Worm (Caenorhabditis elegans) whole organism, L1 larva: Measurements from ENCODE around the gene clpp-1.

Experiments
- nhr-76 ChIP-seq: sonication (generic microtip); optimal IDR thresholded peaks from 2 replicates; lab custom pipeline; 2017; ENCODE audit warnings: missing biosample characterization, missing genetic modification characterization
- skn-1 ChIP-seq: fragments of 150-350 bp; optimal IDR thresholded peaks from 2 replicates; lab custom pipeline; 2014; ENCODE audit warnings: missing biosample characterization, missing genetic modification characterization
- sup-37 ChIP-seq: fragments of 200-800 bp; sonication (Bioruptor generic); optimal IDR thresholded peaks from 2 replicates; lab custom pipeline; 2018; ENCODE audit warnings: mild to moderate bottlenecking, missing genetic modification characterization, missing compliant biosample characterization
- ztf-11 ChIP-seq, 2 experiments: sonication (generic microtip); optimal IDR thresholded peaks; 2 replicates each; lab custom pipeline; 2016 to 2017; ENCODE audit warnings: missing genetic modification characterization in 2 of 2, missing biosample characterization in 1 of 2, missing compliant biosample characterization in 1 of 2

DNA sequence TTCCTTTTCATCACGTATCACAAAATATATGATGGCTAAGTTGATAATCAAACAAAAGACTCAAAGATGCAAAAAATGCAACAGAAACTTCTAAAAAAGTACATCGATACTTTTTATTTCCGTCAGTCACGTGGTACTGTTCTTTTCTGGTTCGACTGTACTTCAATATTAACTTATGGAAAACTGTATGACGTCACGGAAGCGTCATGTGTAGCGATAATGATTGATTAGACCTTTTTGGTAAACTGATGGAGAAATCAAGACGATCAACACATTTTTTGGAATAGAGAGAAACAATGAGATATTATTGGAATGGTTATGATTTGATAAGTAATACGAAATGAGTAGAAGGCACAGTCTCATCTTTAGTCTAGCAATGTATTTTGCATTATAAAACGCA is 8.4 kb downstream of the clpp-1 start:
- TF ChIP-seq nhr-76 (tag; lab: Kevin White, UChicago) (no peak), skn-1 (no peak), ztf-11 (tag; optimal IDR thresholded peaks at IDR 0.05; lab: Kevin White, UChicago) (no peak), sup-37 (GFP tag; lab: Kevin White, UChicago) (no peak)
